Worm (Caenorhabditis elegans) whole organism, midembryonic: ENCODE measurements around the gene Y55D5A.4.

ENCODE experiments used
- T22C8.4 ChIP-seq: fragments of 200-800 bp; sonication (Bioruptor generic); IDR thresholded peaks from 2 replicates; pipeline ENCODE4 v1.3.6; 2022; ENCODE audit warnings: missing genetic modification characterization, missing compliant biosample characterization
- flt-1 ChIP-seq: fragments of 200-800 bp; sonication (Bioruptor generic); IDR thresholded peaks from 2 replicates; pipeline ENCODE4 v1.3.6; 2022; ENCODE audit warnings: missing genetic modification characterization, missing compliant biosample characterization
- med-1 ChIP-seq: sonication (generic microtip); optimal IDR thresholded peaks from 2 replicates; lab custom pipeline; 2017; ENCODE audit warnings: missing genetic modification characterization, mild to moderate bottlenecking, missing compliant biosample characterization, antibody characterized with exemption, missing genetic modification reagents; ENCODE audit not compliant: insufficient read depth
- tab-1 ChIP-seq: fragments of 200-800 bp; sonication (Bioruptor generic); IDR thresholded peaks from 2 replicates; pipeline ENCODE4 v1.3.6; 2022; ENCODE audit warnings: missing genetic modification characterization, missing compliant biosample characterization
- ztf-23 ChIP-seq: fragments of 200-800 bp; sonication (Bioruptor generic); IDR thresholded peaks from 2 replicates; pipeline ENCODE4 v1.3.6; 2022; ENCODE audit warnings: missing genetic modification reagents, missing genetic modification characterization, missing compliant biosample characterization

DNA sequence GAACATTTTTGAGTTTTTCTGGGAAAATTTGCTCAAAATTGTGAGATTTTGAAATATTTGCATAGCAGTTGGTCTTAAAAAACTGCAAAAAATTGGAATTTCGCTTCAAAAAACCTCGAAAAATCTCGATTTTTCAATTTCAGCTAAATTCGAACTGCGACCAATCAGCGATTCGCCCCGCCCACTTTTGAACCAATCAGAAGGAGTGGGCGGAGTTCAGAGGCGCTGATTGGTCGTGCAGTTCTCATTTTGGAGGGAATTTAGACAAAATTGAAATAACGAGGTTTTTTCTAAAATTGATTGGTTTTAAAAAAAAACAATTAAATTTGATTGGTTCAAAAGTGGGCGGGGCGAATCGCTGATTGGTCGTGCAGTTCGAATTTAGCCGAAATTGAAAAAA lies 43.6 kb upstream of the Y55D5A.4 start:
- TF ChIP-seq tab-1 (no peak), med-1 (GFP tag; lab: Kevin White, UChicago) (no peak), T22C8.4 (GFP tag; lab: Robert Waterston, UW) (no peak), flt-1 (GFP tag; lab: Robert Waterston, UW) (no peak), ztf-23 (GFP tag; lab: Robert Waterston, UW) (no peak)
